Fruit fly (Drosophila melanogaster): ENCODE data around the gene bur.

DNA sequence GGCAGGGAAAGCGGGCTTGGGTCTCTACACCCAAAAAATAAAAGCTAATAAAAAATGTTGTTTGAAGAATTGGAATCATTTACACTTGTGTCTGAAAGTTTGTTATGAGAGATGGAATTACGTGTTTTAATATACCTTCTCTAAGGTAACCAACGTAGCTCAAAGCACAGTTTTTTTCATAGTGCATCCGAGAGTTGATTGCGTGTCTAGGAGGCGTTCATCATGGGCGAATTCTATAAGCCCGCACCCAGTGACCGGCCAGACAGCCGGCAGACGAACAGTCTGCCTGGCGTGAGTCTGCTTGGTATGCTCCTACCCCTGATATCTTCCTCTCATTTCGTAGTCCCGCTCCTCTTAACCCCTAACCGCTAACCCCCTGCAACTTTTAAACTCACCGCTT, 8.3 kb upstream of the bur start:
- TF ChIP-seq psq (optimal IDR thresholded peaks at IDR 0.05), result no peak
- no peak for TF ChIP-seq CG8478 (optimal IDR thresholded peaks at IDR 0.05)
- no peak for TF ChIP-seq usp (GFP tag; optimal IDR thresholded peaks at IDR 0.05)
- no peak for TF ChIP-seq Dll (optimal IDR thresholded peaks at IDR 0.05)
- TF ChIP-seq pan (optimal IDR thresholded peaks at IDR 0.05), result no peak

Measured in whole organism.